Worm (Caenorhabditis elegans) whole organism, L4 larva: Measurements from ENCODE around the gene nucl-1.

Experiments
- ceh-62 ChIP-seq: sonication (generic microtip); optimal IDR thresholded peaks from 2 replicates; lab custom pipeline; 2017; ENCODE audit warnings: missing biosample characterization, missing genetic modification characterization
- dmd-6 ChIP-seq: fragments of 200-800 bp; sonication (Bioruptor generic); IDR thresholded peaks from 2 replicates; pipeline ENCODE4 v1.3.6; 2022; ENCODE audit warnings: missing genetic modification reagents, missing genetic modification characterization, missing compliant biosample characterization
- lin-13 ChIP-seq: fragments of 150-350 bp; optimal IDR thresholded peaks from 2 replicates; lab custom pipeline; 2014; ENCODE audit warnings: missing biosample characterization, missing genetic modification reagents, missing genetic modification characterization
- unc-39 ChIP-seq: sonication (generic microtip); optimal IDR thresholded peaks from 2 replicates; lab custom pipeline; 2017; ENCODE audit warnings: missing biosample characterization, missing genetic modification characterization

DNA sequence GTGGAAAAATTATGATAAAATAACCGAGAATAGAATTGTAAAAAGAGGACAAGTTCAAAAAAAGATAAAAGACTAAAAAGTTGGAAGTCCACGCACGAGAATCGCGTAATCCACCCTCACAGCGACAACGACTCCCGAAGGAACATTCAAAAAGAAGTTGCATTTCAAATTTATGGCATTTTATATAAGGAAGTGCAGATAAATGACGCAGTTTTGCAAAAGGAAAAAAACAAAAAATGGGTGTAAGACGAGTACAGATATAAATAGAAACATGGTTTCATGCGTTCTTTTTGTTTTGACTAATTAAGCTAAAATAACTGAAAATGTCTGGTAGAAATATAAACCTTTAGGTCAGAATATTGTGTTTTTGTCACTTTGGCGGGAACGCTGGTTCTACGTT lies 6.1 kb downstream of the nucl-1 start:
- TF ChIP-seq ceh-62 (no peak), unc-39 (no peak), dmd-6 (GFP tag; lab: Robert Waterston, UW) (no peak), lin-13 (GFP tag; lab: Kevin White, UChicago) (no peak)
